Worm (Caenorhabditis elegans) whole organism, early embryonic: Measurements from ENCODE around the gene unc-26.

ENCODE experiments used
- F13C5.2 ChIP-seq: sonication (generic microtip); optimal IDR thresholded peaks from 2 replicates; lab custom pipeline; 2017; ENCODE audit warnings: mild to moderate bottlenecking, missing genetic modification characterization, inconsistent platforms, missing compliant biosample characterization
- ama-1 ChIP-seq: fragments of 150-350 bp; optimal IDR thresholded peaks from 2 replicates; lab custom pipeline; 2014
- tra-4 ChIP-seq: sonication (generic microtip); optimal IDR thresholded peaks from 2 replicates; lab custom pipeline; 2017; ENCODE audit warnings: missing genetic modification characterization, missing compliant biosample characterization

ce11 chrIV:13231393-13231792 lies 40.9 kb downstream of the unc-26 start:
- TF ChIP-seq ama-1 (lab: Kevin White, UChicago) (no peak), tra-4 (no peak), F13C5.2 (tag; lab: Kevin White, UChicago) (peak; percentile 43)
